Worm (Caenorhabditis elegans): ENCODE results near the gene arrd-9.

arrd-9 gene

DNA sequence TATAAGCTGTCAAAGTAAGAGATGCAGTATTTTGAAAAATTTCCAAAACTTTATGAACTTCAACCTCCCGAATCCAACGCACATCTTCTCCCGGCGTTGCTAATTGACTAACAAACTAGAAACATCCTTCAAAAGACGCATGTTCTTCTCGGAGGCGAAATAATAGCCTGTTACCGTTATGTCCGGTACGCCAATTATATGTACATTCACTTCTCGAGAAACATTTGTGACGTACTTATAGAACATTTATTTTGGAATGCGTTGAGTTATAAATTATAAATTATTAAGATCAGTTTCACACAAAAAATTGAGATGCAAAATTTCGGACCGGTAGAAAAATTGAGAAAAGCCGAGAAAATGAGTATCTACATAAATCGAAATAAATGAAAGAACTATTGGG lies 16.3 kb upstream of the arrd-9 start, which contains the start of gene T21B4.3:
T21B4.3 (minus strand) TSS at position 101 of the 400 bp plus-strand sequence.
- TF ChIP-seq W03F9.2 (tag; optimal IDR thresholded peaks at IDR 0.05): no peak
- TF ChIP-seq him-1 (tag; optimal IDR thresholded peaks at IDR 0.05): no peak
- no peak for TF ChIP-seq dao-5 (tag; optimal IDR thresholded peaks at IDR 0.05)

DNA sequence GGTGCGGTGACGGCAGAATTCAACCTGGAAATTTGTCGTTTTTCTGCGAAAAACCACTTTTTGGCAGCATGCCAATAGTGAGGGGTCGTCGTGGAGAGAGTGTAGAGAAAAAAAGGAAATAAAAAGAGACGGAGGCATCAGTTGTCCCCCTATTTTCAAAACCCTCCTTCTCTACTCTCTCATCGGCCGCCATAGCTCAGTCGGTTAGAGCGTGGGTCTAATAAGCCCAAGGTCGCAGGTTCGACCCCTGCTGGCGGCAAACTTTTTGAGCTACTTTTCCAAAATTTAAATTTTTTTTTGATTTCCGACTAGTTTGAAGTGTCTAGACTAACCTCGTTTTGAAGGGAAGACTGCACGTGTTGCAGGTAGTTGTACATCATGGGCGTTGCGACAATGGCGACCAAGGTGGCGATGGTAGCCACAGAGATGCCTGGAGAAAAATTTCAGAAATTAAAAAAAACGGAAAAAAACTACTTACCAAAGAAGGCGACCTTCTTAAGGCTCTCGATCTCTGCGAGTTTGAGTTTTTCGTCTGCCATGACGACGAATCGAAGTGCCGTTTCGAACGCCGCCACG lies 13.9 kb upstream of the arrd-9 start, which contains the start of gene col-85:
col-85 (minus strand) TSS at position 540 of the 576 bp plus-strand sequence.
- TF ChIP-seq him-1 (tag; optimal IDR thresholded peaks at IDR 0.05): peak; percentile 68
- peak; percentile 85 for TF ChIP-seq dao-5 (tag; optimal IDR thresholded peaks at IDR 0.05)
- peak; percentile 51 for TF ChIP-seq W03F9.2 (tag; optimal IDR thresholded peaks at IDR 0.05)

DNA sequence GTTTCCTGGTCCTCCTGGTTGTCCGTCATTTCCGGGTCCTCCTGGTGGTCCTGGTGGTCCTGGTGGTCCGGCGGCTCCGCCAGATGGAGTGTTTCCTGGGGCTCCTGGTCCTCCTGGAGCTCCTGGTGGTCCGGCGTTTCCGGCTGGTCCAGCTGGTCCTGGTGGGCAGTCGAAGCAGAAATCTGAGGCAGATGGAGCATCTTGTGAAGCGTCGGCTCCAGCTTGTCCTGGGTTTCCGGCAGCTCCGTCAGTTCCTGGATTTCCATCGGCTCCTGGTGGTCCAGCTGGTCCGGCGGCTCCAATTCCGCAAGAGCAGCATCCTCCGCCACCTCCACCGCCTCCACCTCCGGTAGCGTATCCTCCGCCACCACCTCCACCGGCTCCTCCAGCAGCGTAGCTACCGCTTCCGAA lies 13.4 kb upstream of the arrd-9 start:
- no peak for TF ChIP-seq him-1 (tag; optimal IDR thresholded peaks at IDR 0.05)
- TF ChIP-seq W03F9.2 (tag; optimal IDR thresholded peaks at IDR 0.05): no peak
- TF ChIP-seq dao-5 (tag; optimal IDR thresholded peaks at IDR 0.05): no peak

DNA sequence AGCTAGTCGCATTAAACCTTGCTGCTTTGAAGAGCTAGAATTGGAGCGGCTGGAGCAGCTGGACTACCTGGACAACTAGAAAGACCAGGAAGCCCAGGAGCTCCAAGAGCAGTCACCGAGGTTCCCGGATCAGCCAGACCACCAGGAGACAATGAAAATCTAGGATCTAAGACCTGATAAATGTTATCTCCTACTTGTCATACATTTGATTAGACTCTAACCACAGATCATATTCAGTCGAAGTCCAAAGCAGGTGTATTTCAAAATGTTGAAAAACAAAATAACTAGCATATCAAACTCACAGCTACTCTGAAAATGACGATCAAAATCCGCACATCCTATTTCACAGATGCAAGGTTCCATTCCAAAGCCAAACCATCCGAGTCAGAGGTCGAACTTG lies 11.2 kb upstream of the arrd-9 start, which contains the start of gene srz-6:
srz-6 (plus strand) TSS at position 301 of the 400 bp plus-strand sequence.
- TF ChIP-seq W03F9.2 (tag; optimal IDR thresholded peaks at IDR 0.05) (no peak), him-1 (tag; optimal IDR thresholded peaks at IDR 0.05) (no peak), dao-5 (tag; optimal IDR thresholded peaks at IDR 0.05) (no peak)

ce11 chrII:12489903-12490302 lies 9.2 kb upstream of the arrd-9 start, which contains the start of gene T21B4.15:
Gene T21B4.15 (plus strand): TSS chrII:12490203.
- TF ChIP-seq him-1 (tag; optimal IDR thresholded peaks at IDR 0.05): no peak
- no peak for TF ChIP-seq W03F9.2 (tag; optimal IDR thresholded peaks at IDR 0.05)
- TF ChIP-seq dao-5 (tag; optimal IDR thresholded peaks at IDR 0.05): no peak

DNA sequence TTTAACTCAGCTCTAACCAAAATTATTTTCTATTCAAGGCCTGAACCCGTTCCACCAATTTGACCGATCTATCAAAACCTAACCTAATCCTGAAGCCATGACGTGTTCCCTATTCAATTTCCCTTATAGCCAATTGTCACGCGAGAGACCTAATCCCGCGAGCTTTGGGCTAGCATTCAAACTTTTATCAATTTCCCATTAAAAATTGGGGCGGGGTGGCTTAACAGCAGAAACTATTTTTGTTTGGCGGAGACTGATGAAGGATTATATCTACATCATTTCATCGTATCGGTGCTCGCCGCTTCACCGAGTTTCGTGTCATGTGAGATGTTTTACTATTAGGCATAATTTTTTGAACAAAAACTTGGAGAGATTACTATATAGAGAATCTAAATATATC lies 8.1 kb upstream of the arrd-9 start:
- TF ChIP-seq W03F9.2 (tag; optimal IDR thresholded peaks at IDR 0.05) (no peak), dao-5 (tag; optimal IDR thresholded peaks at IDR 0.05) (no peak), him-1 (tag; optimal IDR thresholded peaks at IDR 0.05) (no peak)

- no peak for TF ChIP-seq dao-5 (tag; optimal IDR thresholded peaks at IDR 0.05)
- no peak for TF ChIP-seq him-1 (tag; optimal IDR thresholded peaks at IDR 0.05)
- no peak for TF ChIP-seq W03F9.2 (tag; optimal IDR thresholded peaks at IDR 0.05)
Measured at ce11 chrII:12485060-12485459, 4.3 kb upstream of the arrd-9 start, which contains the start of gene F15A4.10. Gene F15A4.10 (minus strand): TSS chrII:12485160.

- TF ChIP-seq W03F9.2 (tag; optimal IDR thresholded peaks at IDR 0.05) (no peak), dao-5 (tag; optimal IDR thresholded peaks at IDR 0.05) (no peak), him-1 (tag; optimal IDR thresholded peaks at IDR 0.05) (no peak)
Measured at ce11 chrII:12482622-12483021, 1.9 kb upstream of the arrd-9 start, which contains the start of gene fbxb-102. Gene fbxb-102 (plus strand): TSS chrII:12482922.

ce11 chrII:12481645-12482044 lies 934 bp upstream of the arrd-9 start:
- TF ChIP-seq dao-5 (tag; optimal IDR thresholded peaks at IDR 0.05): no peak
- TF ChIP-seq him-1 (tag; optimal IDR thresholded peaks at IDR 0.05): no peak
- TF ChIP-seq W03F9.2 (tag; optimal IDR thresholded peaks at IDR 0.05): no peak

DNA sequence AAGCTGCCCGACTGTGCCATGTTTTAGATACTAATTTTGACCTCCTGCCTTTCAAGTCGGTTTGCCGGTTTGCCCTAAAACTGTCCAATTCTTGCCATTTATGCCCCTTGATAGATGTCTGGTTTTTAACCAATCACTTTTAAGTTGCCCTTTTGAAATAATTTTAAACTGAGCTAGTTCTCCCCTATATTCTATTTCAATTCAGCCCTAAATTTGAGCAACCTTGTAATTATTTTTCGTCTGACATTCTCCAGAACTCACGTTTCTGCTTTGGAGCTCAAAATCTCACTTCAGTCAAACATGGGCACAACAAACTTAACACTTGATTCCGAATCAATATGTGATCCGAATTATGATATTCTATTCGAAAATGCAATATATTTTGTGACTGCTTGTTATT lies 7.3 kb downstream of the arrd-9 start, which contains the start of gene srg-17:
srg-17 (plus strand) TSS at position 301 of the 400 bp plus-strand sequence.
- TF ChIP-seq him-1 (tag; optimal IDR thresholded peaks at IDR 0.05) (no peak), W03F9.2 (tag; optimal IDR thresholded peaks at IDR 0.05) (no peak), dao-5 (tag; optimal IDR thresholded peaks at IDR 0.05) (no peak)

DNA sequence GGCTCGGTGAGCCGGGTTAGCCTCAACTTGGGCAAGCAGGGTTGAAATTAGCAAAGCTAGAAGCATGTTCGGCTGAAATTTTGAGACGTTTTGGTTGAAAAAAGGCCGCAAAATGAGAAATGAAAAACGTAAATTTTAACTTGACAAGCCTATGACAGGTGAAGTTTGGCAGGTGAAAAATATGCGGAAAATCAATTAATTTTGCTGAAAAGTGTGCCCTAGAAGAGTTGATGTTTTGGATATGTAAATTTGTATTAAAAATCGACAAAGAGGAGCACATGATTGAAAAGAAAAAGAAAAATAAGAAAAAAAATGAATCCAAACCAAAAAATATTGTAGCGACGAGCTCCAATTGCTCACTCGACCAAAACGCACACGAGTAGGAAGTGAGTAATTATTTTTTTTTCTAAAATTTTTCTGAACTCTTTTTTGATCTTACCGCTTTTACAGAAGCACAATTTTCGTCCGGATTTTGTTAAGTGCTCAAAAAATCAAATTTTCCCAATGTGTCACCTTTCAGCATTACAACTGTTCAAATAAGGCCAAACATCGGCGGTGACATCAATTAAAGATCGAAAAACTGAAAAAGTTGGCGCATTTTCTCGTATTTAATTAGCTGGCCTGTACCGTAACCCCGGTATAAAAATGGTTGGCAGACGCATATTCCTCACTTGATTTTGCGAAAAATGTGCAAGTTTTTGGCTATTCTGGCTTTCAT lies 9.4 kb downstream of the arrd-9 start, which contains the start of the genes F15A4.5 and phat-8:
F15A4.5 (minus strand) TSS at position 101 of the 718 bp plus-strand sequence.
phat-8 (plus strand) TSS at position 668 of the 718 bp plus-strand sequence.
- TF ChIP-seq him-1 (tag; optimal IDR thresholded peaks at IDR 0.05) (no peak), dao-5 (tag; optimal IDR thresholded peaks at IDR 0.05) (no peak), W03F9.2 (tag; optimal IDR thresholded peaks at IDR 0.05) (no peak)

DNA sequence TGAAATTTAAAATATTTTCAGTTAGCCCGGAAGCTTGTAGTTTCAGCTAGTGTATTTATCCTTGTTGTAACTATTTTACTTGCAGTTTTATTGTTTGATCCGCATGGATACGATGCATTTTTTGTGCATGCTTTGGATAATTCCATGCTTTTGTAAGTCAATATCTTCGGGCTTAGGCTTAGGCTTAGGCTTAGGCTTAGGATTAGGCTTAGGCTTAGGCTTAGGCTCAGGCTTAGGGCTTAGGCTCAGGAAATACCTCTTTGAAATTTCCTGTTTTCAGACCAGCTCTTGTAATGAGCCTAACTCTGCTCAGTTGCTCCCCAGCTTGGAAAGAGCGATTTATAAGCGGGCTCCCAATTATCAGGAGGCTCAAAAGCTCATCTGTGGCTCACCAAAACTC lies 13.7 kb downstream of the arrd-9 start, which contains the start of gene srg-16:
srg-16 (plus strand) TSS at position 87 of the 400 bp plus-strand sequence.
- no peak for TF ChIP-seq him-1 (tag; optimal IDR thresholded peaks at IDR 0.05)
- TF ChIP-seq W03F9.2 (tag; optimal IDR thresholded peaks at IDR 0.05): no peak
- TF ChIP-seq dao-5 (tag; optimal IDR thresholded peaks at IDR 0.05): no peak

DNA sequence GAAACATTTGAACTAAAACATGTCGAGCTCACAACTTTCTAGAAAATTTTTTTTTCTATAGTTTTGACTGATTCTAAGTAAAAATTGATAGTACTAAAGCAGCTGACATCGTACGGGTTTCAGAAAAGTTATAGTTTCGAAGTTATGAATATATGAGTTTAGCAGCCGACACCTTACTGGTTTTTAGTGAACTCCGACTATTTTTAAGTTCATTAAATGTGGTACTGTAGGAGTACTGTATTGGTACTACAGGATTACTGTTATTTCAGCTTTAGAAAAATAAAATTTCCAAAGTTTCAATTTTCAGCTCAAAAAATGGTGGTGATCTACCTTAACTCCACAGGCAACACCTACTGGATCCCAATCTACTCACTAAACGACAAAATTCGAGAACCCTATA lies 15.2 kb downstream of the arrd-9 start, which contains the start of gene sre-37:
sre-37 (plus strand) TSS at position 301 of the 400 bp plus-strand sequence.
- no peak for TF ChIP-seq W03F9.2 (tag; optimal IDR thresholded peaks at IDR 0.05)
- no peak for TF ChIP-seq him-1 (tag; optimal IDR thresholded peaks at IDR 0.05)

DNA sequence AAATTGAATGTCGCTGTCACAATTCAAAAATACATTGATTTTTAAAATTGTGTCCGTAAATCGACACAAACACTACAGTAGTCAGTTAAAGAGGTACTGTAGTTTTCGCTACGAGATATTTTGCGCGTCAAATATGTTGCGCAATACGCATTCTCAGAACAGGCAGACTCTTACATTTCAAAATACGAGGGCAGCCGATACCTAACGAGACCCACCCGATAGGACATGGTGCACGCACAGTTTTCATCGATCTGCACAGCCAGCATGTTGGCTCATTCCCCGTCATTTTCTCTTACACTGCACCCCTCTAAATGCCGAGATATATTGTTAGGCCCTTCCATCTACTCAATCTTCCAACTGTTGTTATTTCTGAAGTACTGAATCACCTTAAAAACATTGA lies 18.5 kb downstream of the arrd-9 start, which contains the start of gene F15A4.2:
F15A4.2 (plus strand) TSS at position 301 of the 400 bp plus-strand sequence.
- no peak for TF ChIP-seq W03F9.2 (tag; optimal IDR thresholded peaks at IDR 0.05)
- no peak for TF ChIP-seq him-1 (tag; optimal IDR thresholded peaks at IDR 0.05)
- TF ChIP-seq dao-5 (tag; optimal IDR thresholded peaks at IDR 0.05): no peak

Data from whole organism, L4/young adult.